Worm (Caenorhabditis elegans) whole organism, L1 larva: ENCODE data around the gene ubc-20.

Experiments used
- C34B4.2 ChIP-seq: sonication (generic microtip); optimal IDR thresholded peaks from 2 replicates; lab custom pipeline; 2017; ENCODE audit warnings: mild to moderate bottlenecking, missing genetic modification characterization, missing compliant biosample characterization
- F16B12.6 ChIP-seq: fragments of 150-350 bp; optimal IDR thresholded peaks from 2 replicates; lab custom pipeline; 2014; ENCODE audit warnings: missing biosample characterization, missing genetic modification characterization
- Y116A8C.19 ChIP-seq: sonication (generic microtip); optimal IDR thresholded peaks from 2 replicates; lab custom pipeline; 2016; ENCODE audit warnings: missing compliant biosample characterization, missing genetic modification characterization, borderline replicate concordance
- blmp-1 ChIP-seq: fragments of 150-350 bp; optimal IDR thresholded peaks from 2 replicates; lab custom pipeline; 2014; ENCODE audit warnings: missing biosample characterization, missing genetic modification characterization
- ceh-63 ChIP-seq: fragments of 200-800 bp; sonication (Bioruptor generic); optimal IDR thresholded peaks from 2 replicates; lab custom pipeline; 2018; ENCODE audit warnings: mild to moderate bottlenecking, missing genetic modification characterization, missing compliant biosample characterization
- ceh-82 ChIP-seq, 3 experiments: fragments of 150-350 bp in 1 of 3; sonication (generic microtip) in 2 of 3; optimal IDR thresholded peaks; 2 replicates each; lab custom pipeline; 2014 to 2017; ENCODE audit warnings: missing biosample characterization in 3 of 3, missing genetic modification characterization in 3 of 3
- ces-1 ChIP-seq: fragments of 150-350 bp; optimal IDR thresholded peaks from 2 replicates; lab custom pipeline; 2014; ENCODE audit warnings: missing biosample characterization, missing genetic modification reagents, missing genetic modification characterization
- efl-1 ChIP-seq, 4 experiments: fragments of 150-350 bp; optimal IDR thresholded peaks in 3 of 4; peaks in 1 of 4; 1 replicate in 1 of 4; 2 replicates in 3 of 4; lab custom pipeline; 2014; ENCODE audit warnings: missing biosample characterization in 2 of 4, missing genetic modification characterization in 2 of 4, missing genetic modification reagents in 2 of 4
- efl-3 ChIP-seq: fragments of 200-800 bp; sonication (Bioruptor generic); optimal IDR thresholded peaks from 2 replicates; lab custom pipeline; 2018; ENCODE audit warnings: mild to moderate bottlenecking, missing genetic modification characterization, missing compliant biosample characterization
- egl-13 ChIP-seq: sonication (generic microtip); optimal IDR thresholded peaks from 2 replicates; lab custom pipeline; 2016; ENCODE audit warnings: missing genotype, missing genetic modification reagents, missing genetic modification characterization, missing compliant biosample characterization
- ets-5 ChIP-seq: fragments of 200-800 bp; sonication (Bioruptor generic); IDR thresholded peaks from 2 replicates; pipeline ENCODE4 v1.3.6; 2022; ENCODE audit warnings: missing genetic modification characterization, missing compliant biosample characterization
- fkh-10 ChIP-seq: sonication (generic microtip); optimal IDR thresholded peaks from 2 replicates; lab custom pipeline; 2017; ENCODE audit warnings: missing biosample characterization, missing genetic modification reagents, missing genetic modification characterization
- hlh-4 ChIP-seq: sonication (generic microtip); optimal IDR thresholded peaks from 2 replicates; lab custom pipeline; 2016; ENCODE audit warnings: mild to moderate bottlenecking, missing genetic modification characterization, missing compliant biosample characterization
- irx-1 ChIP-seq: sonication (generic microtip); optimal IDR thresholded peaks from 2 replicates; lab custom pipeline; 2016; ENCODE audit warnings: missing genetic modification characterization, missing compliant biosample characterization
- isw-1 ChIP-seq: fragments of 200-800 bp; sonication (Bioruptor generic); IDR thresholded peaks from 2 replicates; pipeline ENCODE4 v1.3.6; 2022; ENCODE audit warnings: missing genetic modification characterization, missing compliant biosample characterization
- lin-15B ChIP-seq: fragments of 150-350 bp; sonication (generic microtip); optimal IDR thresholded peaks from 3 replicates; lab custom pipeline; 2014; ENCODE audit warnings: missing biosample characterization, missing genetic modification characterization
- lin-35 ChIP-seq, 2 experiments: fragments of 150-350 bp; optimal IDR thresholded peaks; 2 replicates each; lab custom pipeline; 2014; ENCODE audit warnings: missing biosample characterization in 2 of 2, missing genetic modification characterization in 2 of 2, missing genetic modification reagents in 2 of 2
- lin-39 ChIP-seq: fragments of 150-350 bp; optimal IDR thresholded peaks from 2 replicates; lab custom pipeline; 2014; ENCODE audit warnings: missing biosample characterization, missing genetic modification reagents, missing genetic modification characterization
- nhr-12 ChIP-seq: sonication (generic microtip); optimal IDR thresholded peaks from 2 replicates; lab custom pipeline; 2017; ENCODE audit warnings: missing biosample characterization, missing genetic modification characterization
- nhr-20 ChIP-seq: sonication (generic microtip); optimal IDR thresholded peaks from 2 replicates; lab custom pipeline; 2016; ENCODE audit warnings: mild to moderate bottlenecking, missing genetic modification characterization, missing compliant biosample characterization
- nhr-28 ChIP-seq: fragments of 150-350 bp; optimal IDR thresholded peaks from 2 replicates; lab custom pipeline; 2014; ENCODE audit warnings: missing biosample characterization, missing genetic modification characterization
- nhr-85 ChIP-seq: sonication (generic microtip); peaks from one replicate; lab custom pipeline; 2016; ENCODE audit warnings: missing genetic modification characterization, inconsistent platforms, missing compliant biosample characterization
- sox-4 ChIP-seq: sonication (generic microtip); optimal IDR thresholded peaks from 2 replicates; lab custom pipeline; 2016; ENCODE audit warnings: missing genetic modification characterization, missing compliant biosample characterization
- unc-130 ChIP-seq: fragments of 150-350 bp; optimal IDR thresholded peaks from 2 replicates; lab custom pipeline; 2017; ENCODE audit warnings: missing biosample characterization, missing genetic modification characterization, inconsistent platforms
- unc-30 ChIP-seq: sonication (generic microtip); optimal IDR thresholded peaks from 2 replicates; lab custom pipeline; 2017; ENCODE audit warnings: missing biosample characterization, missing genetic modification characterization
- xbp-1 ChIP-seq: sonication (generic microtip); optimal IDR thresholded peaks from 2 replicates; lab custom pipeline; 2016; ENCODE audit warnings: missing genetic modification characterization, missing compliant biosample characterization

Gene ubc-20

DNA sequence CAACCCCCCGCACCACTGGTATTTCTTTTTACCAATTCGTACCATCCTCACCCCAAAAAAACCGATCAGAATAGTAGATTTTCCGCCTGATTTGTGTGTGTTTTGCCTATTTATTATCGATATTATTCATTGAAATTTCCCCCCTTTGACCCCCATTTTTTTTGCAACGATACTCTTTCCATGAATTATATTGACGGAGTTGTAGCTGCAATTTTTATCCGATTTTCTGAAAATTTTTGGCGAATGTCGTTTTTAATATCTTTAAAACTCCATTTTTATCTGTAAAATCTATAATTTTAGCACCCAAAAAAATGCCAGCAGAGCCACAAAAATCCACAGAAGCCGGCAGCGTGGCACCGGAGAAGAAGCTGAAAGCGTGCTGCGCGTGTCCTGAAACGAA lies 2.0 kb downstream of the ubc-20 start, which contains the start of gene cox-17:
cox-17 (plus strand) TSS at position 301 of the 400 bp plus-strand sequence.
- TF ChIP-seq egl-13 (tag; lab: Kevin White, UChicago) (no peak), ceh-82 (tag; optimal IDR thresholded peaks at IDR 0.05; lab: Kevin White, UChicago) (no peak)

DNA sequence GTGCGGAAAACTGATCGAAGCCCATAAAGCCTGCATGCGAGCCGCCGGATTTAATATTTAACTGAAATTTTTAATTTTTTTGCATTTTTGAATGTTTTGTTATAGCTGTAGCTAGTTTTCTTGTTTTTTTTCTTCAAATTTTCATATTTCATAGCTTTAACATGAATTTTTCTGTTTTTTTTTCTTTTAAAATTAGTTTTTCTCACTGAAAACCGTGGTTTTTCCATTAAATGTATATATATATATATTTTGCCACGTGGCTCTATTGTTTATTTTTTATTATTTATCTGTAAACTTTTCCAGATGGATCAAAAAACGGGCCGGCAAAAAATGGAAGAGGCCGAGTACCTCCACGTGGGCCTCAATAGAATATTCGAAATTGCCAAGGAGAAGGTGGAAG lies 3.2 kb downstream of the ubc-20 start, which contains the start of gene sec-20:
sec-20 (plus strand) TSS at position 301 of the 400 bp plus-strand sequence.
- TF ChIP-seq sox-4 (tag; lab: Kevin White, UChicago) (no peak), lin-15B (tag; lab: Kevin White, UChicago) (no peak), nhr-20 (tag; lab: Kevin White, UChicago) (no peak), irx-1 (tag; lab: Kevin White, UChicago) (no peak), lin-35 (GFP tag; optimal IDR thresholded peaks at IDR 0.05; lab: Kevin White, UChicago) (no peak), isw-1 (GFP tag; lab: Robert Waterston, UW) (no peak), lin-39 (no peak), C34B4.2 (no peak), Y116A8C.19 (tag; lab: Kevin White, UChicago) (no peak), nhr-12 (tag; lab: Kevin White, UChicago) (no peak), ces-1 (GFP tag; lab: Kevin White, UChicago) (no peak), unc-30 (no peak), blmp-1 (no peak), nhr-28 (tag; lab: Kevin White, UChicago) (no peak), F16B12.6 (no peak), xbp-1 (tag; lab: Kevin White, UChicago) (no peak)

DNA sequence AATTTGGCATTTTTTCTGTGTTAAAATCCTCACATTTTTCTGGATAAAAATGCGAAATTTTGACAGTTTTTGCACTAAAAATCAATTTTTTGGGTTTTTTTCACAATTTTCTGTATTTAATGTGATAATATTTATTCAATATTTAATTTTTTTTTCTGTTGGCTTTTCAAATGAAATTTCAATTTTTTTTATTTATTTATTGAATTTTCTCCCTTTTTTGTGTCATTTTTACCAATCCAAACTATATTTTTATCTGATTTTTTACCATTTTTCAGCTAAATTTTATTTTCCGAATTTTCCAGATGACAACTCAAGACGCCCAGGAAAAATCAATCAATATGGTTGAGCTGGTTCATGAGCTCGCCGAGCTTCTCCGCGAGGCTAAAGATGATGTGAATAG lies 5.5 kb downstream of the ubc-20 start, which contains the start of gene F40G9.17:
F40G9.17 (plus strand) TSS at position 301 of the 400 bp plus-strand sequence.
- TF ChIP-seq unc-130 (tag; lab: Kevin White, UChicago): no peak
- peak; percentile 10 for TF ChIP-seq nhr-85

DNA sequence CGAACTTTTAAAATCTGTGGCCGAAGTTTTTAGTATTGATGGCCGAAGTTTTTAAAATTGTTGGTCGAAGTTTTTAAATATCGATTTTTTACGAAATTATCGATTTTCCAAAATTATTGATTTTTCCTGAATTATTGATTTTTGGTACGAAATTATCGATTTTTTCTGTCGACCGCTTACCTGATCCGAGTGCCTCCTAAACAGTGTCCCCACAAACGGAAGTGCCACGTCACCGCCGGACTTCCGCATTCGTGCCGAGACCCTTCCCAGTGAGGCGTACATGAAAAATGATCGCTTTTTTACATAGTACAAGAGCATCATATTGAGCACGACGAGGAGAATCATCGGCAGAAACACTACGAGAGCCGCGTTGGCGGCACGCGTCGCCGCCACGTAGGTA lies 15.3 kb downstream of the ubc-20 start:
- TF ChIP-seq efl-3 (no peak), efl-1 (optimal IDR thresholded peaks at IDR 0.05; lab: Kevin White, UChicago) (no peak), efl-1 (GFP tag; optimal IDR thresholded peaks at IDR 0.05 in 1 of 2; lab: Kevin White, UChicago) (peak in 1 of 2 experiments; percentile 67)

DNA sequence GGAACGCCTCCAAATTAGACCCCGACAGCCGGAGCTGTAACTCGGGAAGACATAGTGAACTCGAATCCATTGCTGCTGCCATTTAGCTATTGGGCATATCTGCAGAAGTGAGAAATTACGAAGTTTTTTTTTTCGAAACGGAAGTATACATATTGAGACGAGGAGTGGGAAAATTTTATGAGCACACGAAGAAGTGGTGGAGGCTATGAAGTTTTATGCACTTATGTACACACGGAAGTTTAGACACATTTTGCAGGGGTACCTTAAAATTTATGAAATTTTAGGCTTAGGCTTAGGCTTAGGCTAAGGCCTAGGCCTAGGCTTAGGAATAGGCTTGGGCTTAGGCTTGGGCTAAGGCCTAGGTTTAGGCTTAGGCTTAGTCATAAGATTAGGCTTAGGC lies 18.4 kb downstream of the ubc-20 start, which contains the start of gene W10C4.1:
W10C4.1 (minus strand) TSS at position 101 of the 400 bp plus-strand sequence.
- TF ChIP-seq sox-4 (tag; lab: Kevin White, UChicago) (no peak), nhr-85 (peak; percentile 36), ceh-63 (GFP tag; lab: Kevin White, UChicago) (no peak)

DNA sequence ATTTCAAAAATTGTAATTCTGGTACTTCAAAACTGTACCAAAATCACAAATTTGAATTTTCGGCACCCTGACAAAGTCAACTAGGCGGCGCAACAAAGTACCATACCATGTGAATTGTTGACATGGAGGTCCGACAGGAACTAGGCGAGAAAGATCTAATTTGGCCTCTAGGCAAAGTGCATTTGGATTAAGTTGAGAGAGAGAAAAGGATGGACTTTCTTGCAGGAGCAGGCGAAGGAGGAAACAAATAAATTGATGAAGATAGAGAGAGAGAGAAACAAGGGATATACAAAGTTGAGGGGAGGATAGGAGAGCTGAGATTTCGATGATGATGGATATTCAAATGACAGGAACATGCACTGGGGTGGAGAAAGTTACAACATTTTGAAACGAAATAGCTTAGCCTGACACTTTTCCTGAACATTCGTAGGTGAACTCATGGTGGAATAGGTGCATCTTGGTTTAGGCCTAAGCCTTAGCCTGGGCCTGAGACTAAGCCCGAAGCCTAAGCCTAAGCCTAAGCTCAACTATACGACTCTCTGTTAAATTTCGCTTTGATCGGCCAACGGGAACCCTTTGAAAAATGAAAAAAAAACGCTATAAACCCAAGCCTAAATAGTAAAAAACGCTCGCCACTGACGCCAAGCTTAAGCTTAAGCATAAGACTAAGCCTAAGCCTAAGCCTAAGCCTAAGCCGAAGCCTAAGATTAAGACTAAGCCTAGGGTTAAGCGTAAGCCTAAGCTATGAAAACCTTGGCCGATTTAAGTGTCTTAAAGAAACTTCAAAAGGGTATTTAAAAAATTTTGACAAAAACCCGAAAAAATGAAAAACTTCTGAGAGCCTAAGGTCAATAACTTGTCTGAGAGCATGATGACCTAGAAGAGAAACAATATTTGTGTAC lies 20.4 kb downstream of the ubc-20 start:
- peak; percentile 59 for TF ChIP-seq fkh-10 (GFP tag; lab: Kevin White, UChicago)
- no peak for TF ChIP-seq ets-5 (GFP tag; lab: Robert Waterston, UW)

DNA sequence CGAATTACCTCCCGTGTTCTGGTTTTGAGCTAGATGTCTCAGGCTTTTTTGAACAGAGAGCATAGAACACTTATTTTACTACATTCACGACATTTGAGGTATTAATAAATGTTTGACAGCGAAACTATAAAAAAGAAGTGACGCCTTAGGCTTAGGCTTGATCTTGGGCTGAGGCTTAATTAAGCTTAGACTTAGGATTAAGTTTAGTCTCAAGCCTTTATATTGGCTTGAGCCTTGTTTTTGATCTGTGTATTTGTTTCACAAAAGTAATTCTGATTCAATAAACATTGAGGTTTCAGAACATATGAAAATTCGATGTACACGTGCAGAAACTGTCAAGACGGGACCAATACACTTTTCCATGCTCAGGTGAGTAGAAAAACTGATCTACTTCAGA lies 21.1 kb downstream of the ubc-20 start, which contains the start of gene klp-20:
klp-20 (plus strand) TSS at position 298 of the 397 bp plus-strand sequence.
- TF ChIP-seq ceh-82 (tag; optimal IDR thresholded peaks at IDR 0.05; lab: Kevin White, UChicago) (no peak), hlh-4 (tag; lab: Kevin White, UChicago) (no peak)
